Worm (Caenorhabditis elegans) whole organism, L2 larva: ENCODE measurements around the gene cwc-15.

ENCODE experiments used
- C34F6.9 ChIP-seq: fragments of 150-350 bp; optimal IDR thresholded peaks from 2 replicates; lab custom pipeline; 2014; ENCODE audit warnings: missing biosample characterization, missing genetic modification characterization
- F13H6.1 ChIP-seq: sonication (generic microtip); optimal IDR thresholded peaks from 2 replicates; lab custom pipeline; 2016; ENCODE audit warnings: missing genetic modification characterization, missing compliant biosample characterization
- Y55F3AM.14 ChIP-seq: fragments of 200-800 bp; sonication (Bioruptor generic); optimal IDR thresholded peaks from 2 replicates; lab custom pipeline; 2018; ENCODE audit warnings: mild to moderate bottlenecking, missing genetic modification characterization, missing compliant biosample characterization
- aly-2 ChIP-seq: fragments of 150-350 bp; optimal IDR thresholded peaks from 2 replicates; lab custom pipeline; 2014; ENCODE audit warnings: missing biosample characterization, missing genetic modification characterization
- ama-1 ChIP-seq: fragments of 150-350 bp; optimal IDR thresholded peaks from 2 replicates; lab custom pipeline; 2018; ENCODE audit warnings: inconsistent platforms
- ceh-16 ChIP-seq: fragments of 150-350 bp; optimal IDR thresholded peaks from 2 replicates; lab custom pipeline; 2014; ENCODE audit warnings: missing biosample characterization, missing genetic modification characterization
- ceh-82 ChIP-seq: fragments of 150-350 bp; optimal IDR thresholded peaks from 2 replicates; lab custom pipeline; 2014; ENCODE audit warnings: missing biosample characterization, missing genetic modification characterization
- crh-2 ChIP-seq: sonication (generic microtip); optimal IDR thresholded peaks from 2 replicates; lab custom pipeline; 2017; ENCODE audit warnings: missing biosample characterization, missing genetic modification characterization
- dmd-4 ChIP-seq: sonication (generic microtip); optimal IDR thresholded peaks from 2 replicates; lab custom pipeline; 2017; ENCODE audit warnings: missing biosample characterization, missing genetic modification characterization
- egl-27 ChIP-seq: sonication (generic microtip); optimal IDR thresholded peaks from 3 replicates; lab custom pipeline; 2017; ENCODE audit warnings: missing biosample characterization, missing genetic modification reagents, missing genetic modification characterization
- elt-1 ChIP-seq: fragments of 150-350 bp; optimal IDR thresholded peaks from 2 replicates; lab custom pipeline; 2014; ENCODE audit warnings: missing biosample characterization, missing genetic modification characterization
- elt-3 ChIP-seq: sonication (generic microtip); optimal IDR thresholded peaks from 2 replicates; lab custom pipeline; 2017; ENCODE audit warnings: missing biosample characterization, missing genetic modification characterization
- fos-1 ChIP-seq: fragments of 150-350 bp; optimal IDR thresholded peaks from 2 replicates; lab custom pipeline; 2014; ENCODE audit warnings: missing biosample characterization, missing genetic modification characterization
- lin-11 ChIP-seq: fragments of 150-350 bp; sonication (generic microtip); optimal IDR thresholded peaks from 2 replicates; lab custom pipeline; 2014; ENCODE audit warnings: missing biosample characterization, missing genetic modification characterization, inconsistent platforms, mixed read lengths
- lin-13 ChIP-seq: fragments of 150-350 bp; optimal IDR thresholded peaks from 2 replicates; lab custom pipeline; 2014; ENCODE audit warnings: missing biosample characterization, missing genetic modification reagents, missing genetic modification characterization
- lin-39 ChIP-seq: fragments of 150-350 bp; optimal IDR thresholded peaks from 2 replicates; lab custom pipeline; 2014; ENCODE audit warnings: missing biosample characterization, missing genetic modification reagents, missing genetic modification characterization
- lsy-2 ChIP-seq, 2 experiments: fragments of 150-350 bp in 1 of 2; sonication (generic microtip) in 1 of 2; optimal IDR thresholded peaks; 2 replicates each; lab custom pipeline; 2014 to 2017; ENCODE audit warnings: missing biosample characterization in 2 of 2, missing genetic modification characterization in 2 of 2
- mab-5 ChIP-seq: fragments of 150-350 bp; optimal IDR thresholded peaks from 2 replicates; lab custom pipeline; 2014; ENCODE audit warnings: missing biosample characterization, missing genetic modification characterization
- mbf-1 ChIP-seq: sonication (generic microtip); optimal IDR thresholded peaks from 2 replicates; lab custom pipeline; 2017; ENCODE audit warnings: missing biosample characterization, missing genetic modification characterization
- nhr-11 ChIP-seq: fragments of 150-350 bp; optimal IDR thresholded peaks from 2 replicates; lab custom pipeline; 2014; ENCODE audit warnings: missing biosample characterization, missing genetic modification characterization
- nhr-12 ChIP-seq: fragments of 150-350 bp; optimal IDR thresholded peaks from 2 replicates; lab custom pipeline; 2014; ENCODE audit warnings: missing biosample characterization, missing genetic modification characterization
- nhr-129 ChIP-seq: fragments of 150-350 bp; optimal IDR thresholded peaks from 2 replicates; lab custom pipeline; 2014; ENCODE audit warnings: missing biosample characterization, missing genetic modification characterization
- nhr-21 ChIP-seq: fragments of 150-350 bp; optimal IDR thresholded peaks from 2 replicates; lab custom pipeline; 2014; ENCODE audit warnings: missing biosample characterization, missing genetic modification characterization
- nhr-23 ChIP-seq: fragments of 150-350 bp; optimal IDR thresholded peaks from 2 replicates; lab custom pipeline; 2014; ENCODE audit warnings: missing biosample characterization, missing genetic modification reagents, missing genetic modification characterization
- nhr-237 ChIP-seq: fragments of 150-350 bp; optimal IDR thresholded peaks from 2 replicates; lab custom pipeline; 2014; ENCODE audit warnings: missing biosample characterization, missing genetic modification characterization
- nhr-25 ChIP-seq: fragments of 150-350 bp; sonication (generic microtip); optimal IDR thresholded peaks from 3 replicates; lab custom pipeline; 2014; ENCODE audit warnings: missing biosample characterization, missing genetic modification characterization
- sem-4 ChIP-seq: fragments of 150-350 bp; optimal IDR thresholded peaks from 2 replicates; lab custom pipeline; 2014; ENCODE audit warnings: missing biosample characterization, missing genetic modification reagents, missing genetic modification characterization
- sma-3 ChIP-seq: sonication (generic microtip); optimal IDR thresholded peaks from 2 replicates; lab custom pipeline; 2016; ENCODE audit warnings: missing genetic modification reagents, missing genetic modification characterization, missing compliant biosample characterization
- sma-9 ChIP-seq, 2 experiments: fragments of 150-350 bp in 1 of 2; sonication (generic microtip) in 1 of 2; optimal IDR thresholded peaks; 2 replicates each; lab custom pipeline; 2014 to 2016; ENCODE audit warnings: missing genetic modification characterization in 2 of 2, mild to moderate bottlenecking in 1 of 2, missing biosample characterization in 1 of 2, missing compliant biosample characterization in 1 of 2, missing genetic modification reagents in 1 of 2, moderate library complexity in 1 of 2
- snpc-4 ChIP-seq: fragments of 150-350 bp; optimal IDR thresholded peaks from 2 replicates; lab custom pipeline; 2014; ENCODE audit warnings: missing biosample characterization, missing genetic modification characterization
- unc-39 ChIP-seq: fragments of 150-350 bp; optimal IDR thresholded peaks from 2 replicates; lab custom pipeline; 2014; ENCODE audit warnings: missing biosample characterization, missing genetic modification characterization
- unc-62 ChIP-seq: fragments of 150-350 bp; optimal IDR thresholded peaks from 2 replicates; lab custom pipeline; 2014; ENCODE audit warnings: missing biosample characterization, missing genetic modification reagents, missing genetic modification characterization
- zag-1 ChIP-seq: fragments of 150-350 bp; optimal IDR thresholded peaks from 2 replicates; lab custom pipeline; 2014; ENCODE audit warnings: missing biosample characterization, missing genetic modification characterization
- ztf-1 ChIP-seq: fragments of 200-800 bp; sonication (Bioruptor generic); conservative IDR thresholded peaks from 2 replicates; pipeline ENCODE4 v1.3.6; 2022; ENCODE audit warnings: missing genetic modification characterization, missing compliant biosample characterization
- ztf-11 ChIP-seq: sonication (generic microtip); optimal IDR thresholded peaks from 2 replicates; lab custom pipeline; 2017; ENCODE audit warnings: missing biosample characterization, missing genetic modification characterization
- ztf-4 ChIP-seq: fragments of 150-350 bp; optimal IDR thresholded peaks from 2 replicates; lab custom pipeline; 2014; ENCODE audit warnings: missing biosample characterization, missing genetic modification characterization

cwc-15 gene

DNA sequence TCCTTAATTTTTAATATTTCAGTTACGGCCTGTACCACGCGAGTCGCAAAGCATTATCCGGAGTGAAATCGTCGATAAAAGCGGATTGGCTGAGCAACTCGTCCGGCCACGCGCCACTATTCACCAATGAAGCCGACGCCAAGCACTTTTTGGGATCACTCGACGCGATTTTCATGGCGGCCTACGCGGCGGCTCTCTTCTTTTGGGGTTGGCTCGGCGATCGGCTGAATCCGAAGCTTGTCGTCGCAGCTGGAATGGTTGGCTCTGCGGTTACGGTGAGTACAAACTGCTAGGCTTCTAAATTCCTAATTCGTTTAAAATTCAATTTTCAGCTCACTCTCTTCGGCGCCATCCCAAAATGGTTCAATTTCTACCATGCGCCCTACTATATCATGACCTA, 1.8 kb downstream of the cwc-15 start:
- no peak for TF ChIP-seq mbf-1 (tag; lab: Kevin White, UChicago)
- TF ChIP-seq ceh-16 (tag; lab: Kevin White, UChicago) = no peak
- TF ChIP-seq zag-1 = no peak
- TF ChIP-seq elt-3 (tag; lab: Kevin White, UChicago) = no peak
- TF ChIP-seq Y55F3AM.14 (GFP tag; lab: Kevin White, UChicago) = no peak
- no peak for TF ChIP-seq nhr-12
- TF ChIP-seq unc-62 = no peak
- no peak for TF ChIP-seq nhr-25 (tag; lab: Kevin White, UChicago)
- TF ChIP-seq F13H6.1 = no peak
- no peak for TF ChIP-seq C34F6.9

DNA sequence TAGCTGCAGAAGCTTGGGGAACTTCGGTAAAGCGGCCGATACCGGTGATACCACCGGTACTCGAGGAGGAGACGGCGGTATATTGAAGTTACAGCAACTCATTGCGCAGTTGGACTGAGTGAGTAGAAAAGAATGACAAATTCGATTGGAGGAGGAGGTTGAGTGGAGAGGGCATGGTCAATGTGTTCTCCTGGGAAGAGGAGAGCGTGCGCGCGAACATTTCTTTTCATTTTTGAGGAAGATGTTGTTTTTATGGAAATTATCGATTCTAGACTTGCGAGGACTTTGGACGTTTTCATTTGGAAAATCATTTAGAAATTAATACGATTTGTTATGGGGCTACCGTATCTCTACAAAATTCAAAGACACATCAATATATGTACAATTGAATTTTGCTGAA, 6.1 kb downstream of the cwc-15 start:
- TF ChIP-seq nhr-11 (tag; lab: Kevin White, UChicago) (no peak), sem-4 (no peak), unc-62 (no peak), unc-39 (no peak), dmd-4 (tag; lab: Kevin White, UChicago) (no peak), nhr-21 (tag; lab: Kevin White, UChicago) (no peak), Y55F3AM.14 (GFP tag; lab: Kevin White, UChicago) (no peak)

DNA sequence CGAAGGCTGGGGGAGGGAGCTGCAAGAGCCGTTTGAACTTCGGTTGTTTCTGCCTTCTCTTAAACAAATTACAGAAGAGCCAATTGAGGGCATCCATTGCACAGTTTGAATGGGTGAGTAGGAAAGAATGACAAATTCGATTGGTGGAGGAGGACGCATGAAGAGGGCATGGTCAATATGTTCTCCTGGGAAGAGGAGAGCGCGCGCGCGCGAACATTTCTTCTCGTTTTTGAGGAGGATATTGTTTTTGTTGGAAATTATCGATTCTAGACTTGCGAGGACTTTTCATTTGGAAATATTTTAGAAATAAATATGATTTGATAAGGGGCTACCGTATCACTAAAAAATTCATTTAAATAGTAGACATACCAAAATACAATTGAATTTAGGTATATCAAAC, 8.4 kb downstream of the cwc-15 start, which contains the start of gene T10C6.7:
T10C6.7 (minus strand) TSS at position 143 of the 400 bp plus-strand sequence.
- TF ChIP-seq lin-13 (GFP tag; lab: Kevin White, UChicago) (no peak), aly-2 (no peak), crh-2 (tag; lab: Kevin White, UChicago) (no peak), mab-5 (tag; lab: Kevin White, UChicago) (no peak), nhr-12 (no peak), zag-1 (no peak), nhr-23 (tag; lab: Kevin White, UChicago) (no peak)

DNA sequence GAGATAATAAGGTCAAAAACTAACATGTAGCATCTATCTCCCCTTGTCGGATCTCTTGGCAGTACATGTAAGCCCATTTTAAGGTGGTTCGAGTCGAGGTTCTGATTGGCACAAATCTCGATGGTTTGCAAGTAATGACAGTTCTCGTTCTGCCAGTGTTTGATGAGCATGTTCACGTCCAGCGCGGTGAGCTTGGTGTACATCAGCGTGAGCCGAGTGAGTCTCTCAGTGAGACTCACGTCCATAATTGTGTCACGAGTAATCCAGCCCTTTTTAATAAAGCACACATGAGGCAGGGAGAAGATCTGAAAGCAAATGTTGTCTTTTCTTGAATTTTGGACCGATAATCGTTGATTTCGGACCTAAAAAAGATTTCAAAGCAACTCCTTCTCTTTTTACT, 9.6 kb downstream of the cwc-15 start, which contains the start of gene T10C6.16:
T10C6.16 (minus strand) TSS at position 245 of the 400 bp plus-strand sequence.
- TF ChIP-seq ztf-1 (GFP tag; lab: Robert Waterston, UW) (no peak), nhr-11 (tag; lab: Kevin White, UChicago) (no peak), ceh-82 (tag; lab: Kevin White, UChicago) (no peak)

DNA sequence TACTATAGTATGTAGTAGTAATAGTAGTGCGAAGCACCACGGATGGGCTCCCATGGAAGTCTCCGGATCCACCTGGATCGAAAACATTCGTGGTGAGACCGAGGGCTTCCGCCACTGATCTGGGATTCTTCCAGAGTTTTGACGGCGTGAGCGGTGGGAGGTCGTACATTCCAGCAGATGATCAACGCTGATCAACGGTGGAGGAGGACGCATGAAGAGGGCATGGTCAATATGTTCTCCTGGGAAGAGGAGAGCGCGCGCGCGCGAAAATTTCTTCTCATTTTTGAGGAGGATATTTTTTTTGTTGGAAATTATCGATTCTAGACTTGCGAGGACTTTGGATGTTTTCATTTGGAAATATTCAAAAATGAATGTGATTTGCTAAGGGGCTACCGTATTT, 10.3 kb downstream of the cwc-15 start:
- TF ChIP-seq ztf-11 (tag; lab: Kevin White, UChicago) (no peak), elt-1 (no peak), egl-27 (tag; lab: Kevin White, UChicago) (no peak), lin-11 (tag; lab: Kevin White, UChicago) (no peak), nhr-12 (no peak), lsy-2 (tag; optimal IDR thresholded peaks at IDR 0.05; lab: Kevin White, UChicago) (no peak)

DNA sequence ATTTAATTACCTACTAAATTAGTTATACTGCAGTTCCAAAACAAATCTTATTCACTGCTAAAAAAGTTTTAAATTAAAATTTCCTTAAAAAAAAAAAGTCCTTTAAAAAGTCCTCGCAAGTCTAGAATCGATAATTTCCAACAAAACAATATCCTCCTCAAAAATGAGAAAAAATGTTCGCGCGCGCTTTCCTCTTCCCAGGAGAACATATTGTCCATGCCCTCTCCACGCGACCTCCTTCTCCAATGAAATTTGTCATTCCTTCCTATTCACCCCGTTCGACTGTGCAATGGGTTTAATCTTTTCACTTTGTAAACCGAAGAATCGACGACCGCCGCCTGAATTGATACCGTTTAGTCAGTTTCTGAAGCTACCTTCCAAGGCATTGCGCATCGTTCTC, 13.0 kb downstream of the cwc-15 start, which contains the start of gene T10C6.10:
T10C6.10 (plus strand) TSS at position 248 of the 400 bp plus-strand sequence.
- TF ChIP-seq nhr-129 (tag; lab: Kevin White, UChicago) = no peak
- no peak for TF ChIP-seq ceh-16 (tag; lab: Kevin White, UChicago)
- TF ChIP-seq nhr-12 = no peak
- no peak for TF ChIP-seq sma-9 (GFP tag; optimal IDR thresholded peaks at IDR 0.05; lab: Kevin White, UChicago)
- TF ChIP-seq sma-9 (tag; optimal IDR thresholded peaks at IDR 0.05; lab: Kevin White, UChicago) = no peak
- TF ChIP-seq ztf-11 (tag; lab: Kevin White, UChicago) = no peak
- TF ChIP-seq fos-1 (tag; lab: Kevin White, UChicago) = no peak
- TF ChIP-seq lin-13 (GFP tag; lab: Kevin White, UChicago) = no peak
- TF ChIP-seq ztf-4 = no peak
- no peak for TF ChIP-seq ama-1
- TF ChIP-seq ztf-1 (GFP tag; lab: Robert Waterston, UW) = no peak
- TF ChIP-seq nhr-23 (tag; lab: Kevin White, UChicago) = no peak
- no peak for TF ChIP-seq Y55F3AM.14 (GFP tag; lab: Kevin White, UChicago)
- no peak for TF ChIP-seq lin-39 (tag; lab: Kevin White, UChicago)
- TF ChIP-seq nhr-237 (tag; lab: Kevin White, UChicago) = no peak
- TF ChIP-seq F13H6.1 = no peak
- TF ChIP-seq sma-3 (GFP tag; lab: Kevin White, UChicago) = no peak
- no peak for TF ChIP-seq zag-1
- TF ChIP-seq snpc-4 (tag; lab: Kevin White, UChicago) = no peak
- TF ChIP-seq, all 48 proteins: peak for 0
